Worm (Caenorhabditis elegans) whole organism, L4/young adult: ENCODE measurements around the gene fil-2.

Source experiments
- W03F9.2 ChIP-seq: fragments of 150-350 bp; optimal IDR thresholded peaks from 2 replicates; lab custom pipeline; 2014; ENCODE audit warnings: missing biosample characterization, missing genetic modification characterization
- dao-5 ChIP-seq: sonication (generic microtip); optimal IDR thresholded peaks from 2 replicates; lab custom pipeline; 2016; ENCODE audit warnings: missing genotype, missing genetic modification characterization, moderate library complexity, missing compliant biosample characterization
- him-1 ChIP-seq: sonication (generic microtip); optimal IDR thresholded peaks from 2 replicates; lab custom pipeline; 2016; ENCODE audit warnings: missing genotype, missing genetic modification reagents, missing genetic modification characterization, missing compliant biosample characterization

The fil-2 gene

DNA sequence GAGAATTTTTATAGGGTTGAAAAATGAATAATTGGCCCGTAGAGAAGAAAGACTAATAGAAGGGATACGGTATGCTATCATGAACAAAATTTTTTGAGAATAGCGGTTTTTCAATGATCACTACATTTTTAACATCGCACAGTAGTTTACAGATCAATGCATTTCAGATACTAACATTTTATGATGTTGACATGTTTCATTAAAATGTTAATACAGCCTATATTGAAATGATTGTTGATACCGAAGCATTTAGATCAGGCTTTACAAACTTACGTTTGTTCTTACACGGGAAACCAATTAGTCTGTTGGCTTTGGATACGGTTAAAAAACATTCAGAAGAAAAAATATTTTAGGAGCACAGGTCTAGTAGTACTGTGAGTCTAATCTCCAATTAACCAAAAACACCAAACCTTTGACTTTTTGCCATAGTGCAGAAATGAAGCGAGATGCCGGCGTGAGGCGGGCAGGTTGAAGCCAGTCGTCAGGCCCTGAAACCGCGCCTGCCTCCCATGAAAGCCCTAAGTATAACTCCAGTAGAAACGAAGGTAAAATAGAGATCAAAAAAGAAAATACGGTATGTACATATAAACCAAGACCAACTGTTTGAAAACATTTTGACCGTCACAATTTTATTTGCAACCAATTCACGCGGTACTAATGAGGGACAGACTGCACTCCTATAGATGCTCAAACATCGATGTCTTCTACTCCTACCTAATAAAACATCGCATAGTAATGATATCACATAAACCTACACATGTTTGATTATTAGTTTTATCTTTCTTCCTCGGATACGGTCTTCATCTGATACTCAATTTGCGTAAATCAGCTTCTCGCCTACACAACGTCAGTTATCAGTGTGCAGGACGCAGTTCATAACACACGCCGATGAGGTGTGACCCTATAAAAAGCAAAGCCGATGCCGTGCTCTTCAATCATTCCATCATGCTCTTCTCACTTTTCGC is at the start of gene fil-2:
fil-2 (plus strand) TSS at position 915 of the 965 bp plus-strand sequence.
- TF ChIP-seq W03F9.2 (tag; lab: Kevin White, UChicago) (no peak), dao-5 (tag; lab: Kevin White, UChicago) (no peak), him-1 (no peak)

DNA sequence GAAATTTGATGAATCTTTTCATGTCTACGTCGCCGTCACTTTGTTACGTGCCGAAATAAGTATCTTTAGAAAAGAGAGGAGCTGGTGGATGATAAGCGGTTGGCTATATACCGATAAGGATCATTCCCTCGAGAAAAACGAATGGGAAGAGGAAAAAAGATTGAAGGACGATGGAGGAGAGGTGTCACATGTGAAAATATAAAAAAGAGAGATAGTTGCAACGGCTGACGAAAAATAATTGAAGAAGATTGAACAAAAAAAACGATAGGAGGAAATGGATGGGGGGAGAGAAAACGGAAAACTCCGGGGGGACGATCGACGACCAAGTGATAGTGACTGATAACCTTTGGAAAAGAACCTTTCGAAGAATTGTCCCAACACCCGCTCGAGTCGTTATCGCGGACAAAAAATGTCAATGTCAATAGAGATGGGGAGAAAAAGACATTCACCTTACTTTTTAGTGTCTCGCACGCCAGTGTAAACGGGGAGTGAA is 49.3 kb upstream of the fil-2 start:
- no peak for TF ChIP-seq him-1
- TF ChIP-seq W03F9.2 (tag; lab: Kevin White, UChicago) = no peak
- no peak for TF ChIP-seq dao-5 (tag; lab: Kevin White, UChicago)

DNA sequence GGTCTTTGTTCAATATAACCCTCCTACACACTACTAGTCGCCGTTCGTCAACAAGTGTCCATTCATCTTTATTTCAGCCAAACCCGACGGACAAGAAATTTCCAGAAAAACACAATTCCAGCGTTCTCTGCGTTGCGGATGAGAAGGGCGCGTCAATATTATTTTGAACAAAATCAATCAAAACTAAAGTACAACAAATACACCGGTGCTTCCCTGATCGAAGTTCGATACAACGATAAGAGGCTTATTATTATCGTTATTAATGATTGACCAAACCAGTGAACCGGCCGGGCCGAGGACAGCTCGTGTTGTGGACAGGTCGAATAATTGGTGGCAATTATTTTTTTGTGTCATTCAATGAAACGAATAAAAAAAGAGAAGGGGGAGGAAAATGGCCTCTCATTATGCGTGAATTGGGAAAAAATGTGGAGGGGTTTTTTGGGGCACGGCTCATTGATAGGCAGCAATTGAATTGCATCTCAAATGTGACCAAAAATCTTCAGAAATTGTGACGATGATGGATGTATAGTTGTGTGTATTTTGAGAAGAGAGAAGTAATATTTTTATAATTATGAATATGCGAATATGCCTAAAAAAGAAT is 48.1 kb upstream of the fil-2 start:
- TF ChIP-seq W03F9.2 (tag; lab: Kevin White, UChicago) (no peak), him-1 (no peak), dao-5 (tag; lab: Kevin White, UChicago) (no peak)

DNA sequence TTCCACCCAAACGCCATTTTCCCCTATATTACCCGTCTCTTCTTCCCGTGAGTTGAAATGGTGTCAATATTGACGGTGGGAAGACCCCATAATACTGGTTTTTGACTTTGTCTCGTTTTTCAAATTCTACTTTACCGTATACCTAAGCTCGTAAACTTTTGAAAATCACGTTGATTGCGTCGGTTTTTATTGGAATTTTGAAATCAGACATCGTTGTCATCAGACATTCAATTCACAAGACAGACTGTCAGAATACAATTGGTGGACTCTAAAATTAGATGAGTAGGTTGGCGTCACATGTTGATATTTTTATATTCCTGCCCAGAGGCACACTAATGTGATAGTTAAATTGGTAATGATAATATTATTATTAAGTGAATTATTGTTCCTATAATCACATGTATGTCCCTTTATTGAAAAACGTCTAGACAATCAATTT is 46.9 kb upstream of the fil-2 start:
- TF ChIP-seq dao-5 (tag; lab: Kevin White, UChicago) (no peak), W03F9.2 (tag; lab: Kevin White, UChicago) (no peak), him-1 (no peak)

DNA sequence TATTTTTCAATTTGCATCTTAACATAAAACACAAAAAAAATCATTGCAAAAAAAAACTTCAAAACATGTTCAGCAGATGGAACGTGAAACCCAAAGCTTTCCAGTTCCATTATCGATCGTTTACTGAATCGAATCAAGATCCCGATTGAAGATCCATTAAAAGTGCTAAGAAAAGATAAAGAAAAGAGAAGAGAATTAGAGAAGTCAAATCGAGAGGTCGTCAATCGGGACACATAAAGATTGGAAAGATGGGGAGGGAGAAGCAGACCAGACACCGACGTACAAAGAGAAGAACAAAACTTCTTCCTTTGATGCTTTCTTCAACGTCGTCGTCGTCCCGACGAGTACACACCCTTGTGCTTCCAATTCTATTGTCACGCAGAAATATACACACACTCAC is 45.9 kb upstream of the fil-2 start:
- TF ChIP-seq him-1 (peak; percentile 10), dao-5 (tag; lab: Kevin White, UChicago) (no peak), W03F9.2 (tag; lab: Kevin White, UChicago) (no peak)

- TF ChIP-seq dao-5 (tag; lab: Kevin White, UChicago) (no peak), W03F9.2 (tag; lab: Kevin White, UChicago) (no peak), him-1 (no peak)
Observed at ce11 chrV:6233952-6234351, 44.9 kb upstream of the fil-2 start.

DNA sequence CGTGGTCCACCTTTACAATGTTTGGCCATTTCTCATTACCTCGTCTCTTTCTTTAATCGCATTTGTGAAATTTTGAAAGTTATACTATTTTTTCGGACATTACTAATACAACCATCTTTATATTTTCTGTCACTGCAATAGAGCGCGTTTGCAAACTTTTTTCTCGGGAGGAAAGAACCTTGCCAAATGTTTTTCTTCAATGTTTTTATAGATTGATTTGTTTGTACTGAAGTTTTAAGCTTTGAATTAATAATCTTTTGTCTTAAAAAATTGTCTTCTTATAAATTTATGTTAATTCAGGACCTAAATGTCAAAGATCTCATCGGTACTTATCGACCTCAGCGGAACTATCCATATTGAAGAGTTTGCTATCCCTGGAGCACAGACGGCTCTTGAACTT is 44.0 kb upstream of the fil-2 start, which contains the start of gene K08B12.3:
K08B12.3 (plus strand) TSS at position 301 of the 400 bp plus-strand sequence.
- TF ChIP-seq dao-5 (tag; lab: Kevin White, UChicago) (no peak), W03F9.2 (tag; lab: Kevin White, UChicago) (no peak), him-1 (no peak)

DNA sequence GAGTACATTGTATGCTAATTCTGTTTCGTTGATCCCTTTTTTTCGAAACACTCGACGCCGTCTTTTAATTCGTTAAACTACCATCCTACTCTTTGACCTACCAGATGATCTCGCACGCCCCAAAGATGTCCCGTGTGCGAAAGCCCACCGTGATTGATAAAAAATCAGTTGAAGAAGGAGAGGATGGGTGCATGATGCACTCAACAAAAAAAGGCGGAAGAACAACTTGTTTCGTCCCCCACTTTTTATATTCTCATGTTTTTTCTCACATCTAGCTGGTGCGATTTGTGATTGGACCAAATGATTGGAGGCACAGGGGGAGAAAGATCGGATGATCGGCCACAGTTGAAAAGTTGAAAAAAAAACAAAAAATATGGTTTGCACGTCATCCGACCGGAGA is 40.5 kb upstream of the fil-2 start:
- TF ChIP-seq W03F9.2 (tag; lab: Kevin White, UChicago) (no peak), dao-5 (tag; lab: Kevin White, UChicago) (no peak), him-1 (no peak)

- TF ChIP-seq W03F9.2 (tag; lab: Kevin White, UChicago) = no peak
- no peak for TF ChIP-seq dao-5 (tag; lab: Kevin White, UChicago)
- no peak for TF ChIP-seq him-1
Observed at ce11 chrV:6239855-6240254, 39.0 kb upstream of the fil-2 start.

DNA sequence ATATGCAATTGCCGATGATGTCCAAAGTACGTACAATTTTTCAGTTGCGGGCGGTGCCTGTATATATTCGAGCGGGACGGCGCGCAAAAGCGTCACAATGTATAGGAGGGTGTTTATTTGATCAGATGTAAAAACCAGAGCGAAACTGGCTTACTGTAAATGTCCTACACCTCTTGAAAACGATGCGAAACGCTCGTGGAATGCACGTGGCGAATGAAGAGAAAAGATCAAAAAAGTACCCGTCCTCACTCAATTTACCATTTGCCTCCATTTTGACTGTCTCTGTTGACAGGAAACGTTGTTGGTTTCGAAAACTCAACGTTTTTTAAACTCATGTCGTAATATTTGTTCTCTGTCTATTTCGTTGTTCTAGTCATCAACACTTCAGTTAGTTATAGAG is 38.1 kb upstream of the fil-2 start:
- TF ChIP-seq W03F9.2 (tag; lab: Kevin White, UChicago) (peak; percentile 21), him-1 (no peak)

- TF ChIP-seq dao-5 (tag; lab: Kevin White, UChicago) = no peak
- TF ChIP-seq W03F9.2 (tag; lab: Kevin White, UChicago) = no peak
- no peak for TF ChIP-seq him-1
Observed at ce11 chrV:6243260-6243659, 35.6 kb upstream of the fil-2 start.

ce11 chrV:6244631-6245030 is 34.2 kb upstream of the fil-2 start:
- TF ChIP-seq him-1 (peak; percentile 28), W03F9.2 (tag; lab: Kevin White, UChicago) (no peak)

DNA sequence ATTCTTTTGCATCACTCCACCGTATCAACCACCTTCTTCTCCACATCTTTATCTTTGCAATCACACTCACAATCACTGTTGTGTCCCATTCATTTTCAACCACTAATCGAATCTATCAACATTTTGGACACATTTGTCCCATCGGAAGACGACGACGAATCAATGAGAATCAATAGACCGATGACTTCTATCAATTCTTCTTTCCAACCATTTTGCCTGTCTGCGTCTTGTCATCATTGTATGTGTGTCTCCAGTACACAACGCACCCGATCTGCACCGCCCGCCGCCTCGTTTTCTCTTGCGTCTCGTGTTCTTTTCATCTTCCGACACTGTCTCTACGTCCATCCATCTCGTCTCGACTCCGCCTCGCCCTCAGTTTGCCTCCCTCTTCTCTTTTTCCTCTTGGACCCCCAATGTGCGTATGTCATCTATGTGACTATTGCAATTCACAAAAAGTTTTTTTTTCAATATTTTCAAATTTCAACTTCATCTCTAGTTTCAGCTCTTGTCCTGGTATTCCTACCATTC is 32.3 kb upstream of the fil-2 start, which contains the start of gene dmd-7:
dmd-7 (plus strand) TSS at position 478 of the 528 bp plus-strand sequence.
- TF ChIP-seq him-1 (peak; percentile 46), W03F9.2 (tag; lab: Kevin White, UChicago) (peak; percentile 16), dao-5 (tag; lab: Kevin White, UChicago) (no peak)

DNA sequence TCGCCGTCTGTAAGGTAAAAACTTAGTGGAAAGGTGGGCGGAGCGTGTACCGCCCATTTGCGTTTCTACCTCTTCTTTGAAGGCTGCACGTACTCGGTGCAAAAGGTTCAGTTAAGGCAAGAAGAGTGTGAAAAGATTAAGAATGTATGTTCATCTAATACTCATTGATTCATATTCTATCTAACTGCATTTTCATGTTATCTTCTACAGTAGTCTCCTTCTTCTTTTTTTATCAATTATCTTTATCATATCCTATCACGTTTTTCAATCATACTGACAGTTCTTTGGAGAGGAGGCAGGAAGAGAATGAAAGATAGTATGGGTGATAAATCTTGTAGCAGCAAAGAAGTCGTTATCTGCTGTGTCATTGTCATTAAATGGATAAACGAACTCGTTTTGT is 31.4 kb upstream of the fil-2 start:
- TF ChIP-seq him-1 = no peak
- TF ChIP-seq dao-5 (tag; lab: Kevin White, UChicago) = no peak
- no peak for TF ChIP-seq W03F9.2 (tag; lab: Kevin White, UChicago)
